Fruit fly (Drosophila melanogaster) whole organism, pupa: ENCODE results near the gene CG1368.

Experiments
- CG10348 ChIP-seq: fragments of 200-800 bp; sonication (Bioruptor generic); IDR thresholded peaks from 2 replicates; pipeline ENCODE4 v1.3.6; 2022; ENCODE audit warnings: missing biosample characterization, missing genetic modification characterization
- CG13204 ChIP-seq: fragments of 200-800 bp; sonication (Bioruptor generic); optimal IDR thresholded peaks from 2 replicates; lab custom pipeline; 2018; ENCODE audit warnings: missing biosample characterization, mild to moderate bottlenecking, missing genetic modification characterization, moderate library complexity
- CG14655 ChIP-seq: fragments of 200-800 bp; sonication (Bioruptor generic); optimal IDR thresholded peaks from 3 replicates; lab custom pipeline; 2017; ENCODE audit warnings: mild to moderate bottlenecking, missing biosample characterization, missing genetic modification reagents, missing genetic modification characterization
- CG4496 ChIP-seq: fragments of 200-800 bp; sonication (Bioruptor generic); IDR thresholded peaks from 3 replicates; pipeline ENCODE4 v1.3.6; 2022; ENCODE audit warnings: missing biosample characterization, missing genetic modification characterization
- CG8159 ChIP-seq: fragments of 200-800 bp; sonication (Bioruptor generic); optimal IDR thresholded peaks from 3 replicates; lab custom pipeline; 2018; ENCODE audit warnings: missing biosample characterization, mild to moderate bottlenecking, missing genetic modification characterization, moderate library complexity
- CG9948 ChIP-seq: fragments of 200-800 bp; sonication (Bioruptor generic); optimal IDR thresholded peaks from 2 replicates; lab custom pipeline; 2018; ENCODE audit warnings: missing biosample characterization, mild to moderate bottlenecking, missing genetic modification characterization, moderate library complexity
- Ets98B ChIP-seq: fragments of 200-800 bp; sonication (Bioruptor generic); IDR thresholded peaks from 2 replicates; pipeline ENCODE4 v1.3.6; 2022; ENCODE audit warnings: missing biosample characterization, missing genetic modification characterization
- Pif1A ChIP-seq: fragments of 200-800 bp; sonication (Bioruptor generic); optimal IDR thresholded peaks from 3 replicates; lab custom pipeline; 2016; ENCODE audit warnings: missing biosample characterization, missing genetic modification characterization
- Snoo ChIP-seq: fragments of 200-800 bp; sonication (Bioruptor generic); optimal IDR thresholded peaks from 3 replicates; lab custom pipeline; 2017; ENCODE audit warnings: missing biosample characterization, mild to moderate bottlenecking, missing genetic modification characterization, inconsistent platforms
- fd96Ca ChIP-seq: fragments of 200-800 bp; sonication (Bioruptor generic); IDR thresholded peaks from 3 replicates; pipeline ENCODE4 v1.3.6; 2022; ENCODE audit warnings: missing biosample characterization, missing genetic modification characterization
- gl ChIP-seq: fragments of 200-800 bp; sonication (Bioruptor generic); optimal IDR thresholded peaks from 2 replicates; lab custom pipeline; 2018; ENCODE audit warnings: missing biosample characterization, mild to moderate bottlenecking, missing genetic modification characterization

DNA sequence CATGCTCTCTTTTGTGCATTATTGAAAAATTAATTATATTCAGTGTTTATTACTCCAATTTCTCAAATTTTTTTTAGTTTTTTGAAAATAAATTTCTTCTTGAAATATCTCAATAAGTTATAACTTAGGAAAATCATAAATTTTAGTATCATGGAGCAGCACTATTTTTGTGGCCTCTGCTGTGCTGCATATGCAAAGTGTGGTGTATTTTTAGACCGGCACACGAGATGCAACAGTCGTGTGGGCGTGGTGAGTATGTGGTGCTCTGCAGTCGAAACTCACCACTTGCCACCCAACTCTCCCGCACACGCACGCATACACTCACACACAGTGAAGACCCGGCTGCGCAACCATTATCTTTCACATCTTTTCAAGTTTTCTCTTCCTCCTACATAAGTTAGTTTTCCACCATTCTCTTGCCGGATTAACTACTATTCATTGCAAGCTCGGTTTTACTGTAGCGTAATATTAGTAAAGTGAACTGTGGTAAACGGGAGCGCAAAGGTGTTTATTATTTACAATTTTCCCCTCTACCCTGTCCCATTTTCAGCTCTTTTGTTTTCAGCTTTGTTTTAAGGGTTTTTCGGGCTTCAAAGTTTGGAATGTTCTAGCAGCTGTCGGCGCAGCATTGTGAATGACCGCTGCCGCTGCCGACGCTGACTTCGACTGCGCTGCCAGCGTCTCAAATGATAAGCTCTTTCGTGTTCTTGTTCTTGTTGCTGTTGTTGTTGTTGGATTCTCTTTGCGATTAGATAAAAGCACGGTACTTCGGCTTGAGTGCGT, 34.1 kb downstream of the CG1368 start:
- TF ChIP-seq Ets98B (GFP tag; lab: Robert Waterston, UW) = peak; percentile 79
- TF ChIP-seq CG13204 = peak; percentile 38
- peak; percentile 74 for TF ChIP-seq Snoo (tag; lab: Kevin White, UChicago)
- TF ChIP-seq CG4496 (GFP tag; lab: Robert Waterston, UW) = peak; percentile 77
- TF ChIP-seq gl (tag; lab: Kevin White, UChicago) = no peak
- peak; percentile 63 for TF ChIP-seq CG9948 (tag; lab: Kevin White, UChicago)
- TF ChIP-seq CG10348 (GFP tag; lab: Robert Waterston, UW) = no peak
- peak; percentile 75 for TF ChIP-seq Pif1A
- TF ChIP-seq CG14655 (GFP tag; lab: Kevin White, UChicago) = peak; percentile 79
- TF ChIP-seq CG8159 (tag; lab: Kevin White, UChicago) = peak; percentile 72
- no peak; the same call in 2 of the 3 replicates for TF ChIP-seq fd96Ca (GFP tag; lab: Robert Waterston, UW)
